Fruit fly (Drosophila melanogaster): Measurements from ENCODE around the gene js.

The js gene

dm6 chr3R:16359098-16359497 is 9.0 kb downstream of the js start, which contains the start of gene CG17931 (continued):
- TF ChIP-seq tll (GFP tag; optimal IDR thresholded peaks at IDR 0.05) (no peak), ranshi (GFP tag; IDR thresholded peaks at IDR 0.05) (no peak), onecut (GFP tag; IDR thresholded peaks at IDR 0.05) (no peak; the same call in 1 of the 2 replicates), CG9437 (GFP tag; optimal IDR thresholded peaks at IDR 0.05) (no peak), Sin3A (optimal IDR thresholded peaks at IDR 0.05) (peak; percentile 27), CG15601 (tag; optimal IDR thresholded peaks at IDR 0.05) (peak; percentile 68), pfk (GFP tag; optimal IDR thresholded peaks at IDR 0.05) (no peak), HLH3B (GFP tag; IDR thresholded peaks at IDR 0.05) (no peak), CG8388 (GFP tag; optimal IDR thresholded peaks at IDR 0.05) (no peak), odd (GFP tag; optimal IDR thresholded peaks at IDR 0.05) (no peak), Blimp-1 (GFP tag; optimal IDR thresholded peaks at IDR 0.05) (no peak), Drgx (GFP tag; IDR thresholded peaks at IDR 0.05) (no peak), Camta (GFP tag; optimal IDR thresholded peaks at IDR 0.05) (no peak), Myb (GFP tag; optimal IDR thresholded peaks at IDR 0.05) (peak; percentile 93), Nf-YA (GFP tag; IDR thresholded peaks at IDR 0.05) (no peak), crc (GFP tag; optimal IDR thresholded peaks at IDR 0.05) (no peak), CTCF (GFP tag; optimal IDR thresholded peaks at IDR 0.05) (no peak), peb (GFP tag; IDR thresholded peaks at IDR 0.05) (no peak), otp (GFP tag; IDR thresholded peaks at IDR 0.05) (no peak), salm (tag; optimal IDR thresholded peaks at IDR 0.05) (no peak), CG17802 (tag; optimal IDR thresholded peaks at IDR 0.05) (no peak), CG2712 (tag; optimal IDR thresholded peaks at IDR 0.05) (peak; percentile 44), ara (GFP tag; IDR thresholded peaks at IDR 0.05) (no peak), hb (GFP tag; IDR thresholded peaks at IDR 0.05; ENCODE audit: partially characterized antibody) (no peak), ato (GFP tag; IDR thresholded peaks at IDR 0.05; ENCODE audit: partially characterized antibody) (no peak), Jarid2 (GFP tag; optimal IDR thresholded peaks at IDR 0.05) (no peak), CG31441 (GFP tag; IDR thresholded peaks at IDR 0.05) (no peak), CG9817 (tag; optimal IDR thresholded peaks at IDR 0.05) (no peak), CG15011 (GFP tag; optimal IDR thresholded peaks at IDR 0.05) (no peak), Hr51 (GFP tag; optimal IDR thresholded peaks at IDR 0.05) (no peak), CG10654 (GFP tag; optimal IDR thresholded peaks at IDR 0.05) (no peak), CG10543 (GFP tag; optimal IDR thresholded peaks at IDR 0.05) (no peak), CG4360 (GFP tag; IDR thresholded peaks at IDR 0.05) (no peak), bab2 (GFP tag; optimal IDR thresholded peaks at IDR 0.05) (no peak), tio (GFP tag; optimal IDR thresholded peaks at IDR 0.05) (no peak), sob (GFP tag; IDR thresholded peaks at IDR 0.05) (no peak), maf-S (GFP tag; optimal IDR thresholded peaks at IDR 0.05) (no peak), mld (GFP tag; IDR thresholded peaks at IDR 0.05; ENCODE audit: partially characterized antibody) (no peak), ash1 (GFP tag; optimal IDR thresholded peaks at IDR 0.05) (no peak), al (GFP tag; IDR thresholded peaks at IDR 0.05) (no peak), gro (GFP tag; optimal IDR thresholded peaks at IDR 0.05) (no peak), Mrtf (GFP tag; IDR thresholded peaks at IDR 0.05) (no peak), YL-1 (GFP tag; optimal IDR thresholded peaks at IDR 0.05) (peak; percentile 62), Max (GFP tag; optimal IDR thresholded peaks at IDR 0.05) (no peak), dmrt99B (tag; optimal IDR thresholded peaks at IDR 0.05) (no peak), slp2 (GFP tag; optimal IDR thresholded peaks at IDR 0.05) (no peak), Hmx (GFP tag; optimal IDR thresholded peaks at IDR 0.05) (no peak), fd102C (GFP tag; optimal IDR thresholded peaks at IDR 0.05) (no peak), CG10147 (GFP tag; optimal IDR thresholded peaks at IDR 0.05) (no peak), CG7987 (GFP tag; optimal IDR thresholded peaks at IDR 0.05) (no peak), sisA (GFP tag; IDR thresholded peaks at IDR 0.05) (no peak), jumu (GFP tag; optimal IDR thresholded peaks at IDR 0.05) (no peak), dan (GFP tag; IDR thresholded peaks at IDR 0.05) (no peak)
